Worm (Caenorhabditis elegans): ENCODE data around the gene ccch-1.

Gene ccch-1

ce11 chrV:11554260-11554659 is 26.6 kb downstream of the ccch-1 start, which contains the start of gene duo-1:
duo-1 (plus strand) TSS chrV:11554630.
- TF ChIP-seq crh-2 (tag; optimal IDR thresholded peaks at IDR 0.05) = no peak
- no peak for TF ChIP-seq mbf-1 (tag; optimal IDR thresholded peaks at IDR 0.05)
- TF ChIP-seq fos-1 (tag; optimal IDR thresholded peaks at IDR 0.05) = no peak
- no peak for TF ChIP-seq elt-1 (tag; optimal IDR thresholded peaks at IDR 0.05)
- no peak for TF ChIP-seq nhr-12 (tag; optimal IDR thresholded peaks at IDR 0.05)
- TF ChIP-seq ZK546.5 (tag; optimal IDR thresholded peaks at IDR 0.05) = no peak
- no peak for TF ChIP-seq snpc-4 (tag; optimal IDR thresholded peaks at IDR 0.05)
- TF ChIP-seq nhr-23 (tag; optimal IDR thresholded peaks at IDR 0.05) = no peak
- TF ChIP-seq sem-4 (tag; optimal IDR thresholded peaks at IDR 0.05) = no peak
- no peak for TF ChIP-seq ceh-16 (tag; optimal IDR thresholded peaks at IDR 0.05)
- no peak for TF ChIP-seq C34F6.9 (tag; optimal IDR thresholded peaks at IDR 0.05)
- no peak for TF ChIP-seq sma-9 (GFP tag; optimal IDR thresholded peaks at IDR 0.05)
- no peak for TF ChIP-seq sma-9 (tag; optimal IDR thresholded peaks at IDR 0.05)
- TF ChIP-seq mab-5 (tag; optimal IDR thresholded peaks at IDR 0.05) = no peak
- no peak for TF ChIP-seq zag-1 (tag; optimal IDR thresholded peaks at IDR 0.05)
- no peak for TF ChIP-seq nhr-11 (tag; optimal IDR thresholded peaks at IDR 0.05)
- no peak for TF ChIP-seq ztf-4 (tag; optimal IDR thresholded peaks at IDR 0.05)
- TF ChIP-seq ceh-82 (tag; optimal IDR thresholded peaks at IDR 0.05) = no peak
- no peak for TF ChIP-seq blmp-1 (tag; optimal IDR thresholded peaks at IDR 0.05; ENCODE audit: insufficient read depth)
- no peak for TF ChIP-seq lin-11 (tag; optimal IDR thresholded peaks at IDR 0.05)
- no peak for TF ChIP-seq F13H6.1 (tag; optimal IDR thresholded peaks at IDR 0.05)

DNA sequence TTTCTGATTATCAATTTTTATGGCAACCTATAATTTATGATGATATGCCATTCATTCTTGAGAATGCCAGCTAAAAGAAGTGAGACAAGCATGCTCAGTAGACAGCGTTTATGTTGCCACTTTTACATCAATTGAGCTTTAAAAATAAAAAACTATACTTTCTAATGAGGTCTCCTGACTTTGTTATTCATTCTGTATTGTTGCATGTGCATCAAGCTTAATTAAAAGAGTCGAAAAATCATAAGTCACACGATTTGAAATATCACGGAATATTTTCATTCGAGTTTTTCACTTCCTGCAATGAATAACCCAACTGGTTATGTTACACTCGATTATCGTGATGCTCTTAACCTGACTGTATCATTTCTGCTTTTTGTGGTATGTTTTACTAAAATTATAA is 35.0 kb downstream of the ccch-1 start, which contains the start of gene srx-86:
Gene srx-86 (plus strand): TSS at position 301 of the 400 bp plus-strand sequence.
- TF ChIP-seq aly-2 (tag; optimal IDR thresholded peaks at IDR 0.05) (no peak), lin-39 (tag; optimal IDR thresholded peaks at IDR 0.05) (no peak), nhr-10 (tag; optimal IDR thresholded peaks at IDR 0.05) (no peak), ztf-11 (tag; optimal IDR thresholded peaks at IDR 0.05) (no peak), egl-27 (tag; optimal IDR thresholded peaks at IDR 0.05) (no peak), ztf-1 (GFP tag; conservative IDR thresholded peaks at IDR 0.05) (no peak), nhr-23 (tag; optimal IDR thresholded peaks at IDR 0.05) (no peak), lsy-2 (tag; optimal IDR thresholded peaks at IDR 0.05) (no peak)

ce11 chrV:11564573-11564972 is 36.9 kb downstream of the ccch-1 start, which contains the start of gene srx-87:
srx-87 (plus strand) TSS chrV:11564873.
- TF ChIP-seq mdl-1 (tag; optimal IDR thresholded peaks at IDR 0.05) = no peak
- TF ChIP-seq C34F6.9 (tag; optimal IDR thresholded peaks at IDR 0.05) = no peak
- no peak for TF ChIP-seq lin-13 (GFP tag; optimal IDR thresholded peaks at IDR 0.05)
- TF ChIP-seq ztf-11 (tag; optimal IDR thresholded peaks at IDR 0.05) = no peak
- TF ChIP-seq R02D3.7 (tag; optimal IDR thresholded peaks at IDR 0.05) = no peak
- no peak for TF ChIP-seq nhr-77 (tag; optimal IDR thresholded peaks at IDR 0.05)
- no peak for TF ChIP-seq lin-39 (tag; optimal IDR thresholded peaks at IDR 0.05)
- TF ChIP-seq nhr-11 (tag; optimal IDR thresholded peaks at IDR 0.05) = no peak
- TF ChIP-seq crh-2 (tag; optimal IDR thresholded peaks at IDR 0.05) = no peak
- TF ChIP-seq nhr-6 (tag; optimal IDR thresholded peaks at IDR 0.05) = no peak
- TF ChIP-seq lsy-2 (tag; optimal IDR thresholded peaks at IDR 0.05) = no peak
- no peak for TF ChIP-seq fos-1 (tag; optimal IDR thresholded peaks at IDR 0.05)
- no peak for TF ChIP-seq nhr-129 (tag; optimal IDR thresholded peaks at IDR 0.05)
- TF ChIP-seq unc-62 (GFP tag; optimal IDR thresholded peaks at IDR 0.05) = no peak
- no peak for TF ChIP-seq ztf-4 (tag; optimal IDR thresholded peaks at IDR 0.05)

- TF ChIP-seq snpc-4 (tag; optimal IDR thresholded peaks at IDR 0.05) (no peak), ZK546.5 (tag; optimal IDR thresholded peaks at IDR 0.05) (no peak), nhr-129 (tag; optimal IDR thresholded peaks at IDR 0.05) (peak; percentile 41), sma-3 (GFP tag; optimal IDR thresholded peaks at IDR 0.05) (no peak), nhr-21 (tag; optimal IDR thresholded peaks at IDR 0.05) (peak; percentile 4), mbf-1 (tag; optimal IDR thresholded peaks at IDR 0.05) (no peak), nhr-12 (tag; optimal IDR thresholded peaks at IDR 0.05) (no peak), nhr-10 (tag; optimal IDR thresholded peaks at IDR 0.05) (no peak), lin-11 (tag; optimal IDR thresholded peaks at IDR 0.05) (no peak), sma-9 (GFP tag; optimal IDR thresholded peaks at IDR 0.05) (peak; percentile 42), sma-9 (tag; optimal IDR thresholded peaks at IDR 0.05) (no peak), fos-1 (tag; optimal IDR thresholded peaks at IDR 0.05) (peak; percentile 6), peb-1 (tag; optimal IDR thresholded peaks at IDR 0.05) (no peak), zag-1 (tag; optimal IDR thresholded peaks at IDR 0.05) (no peak), egl-27 (tag; optimal IDR thresholded peaks at IDR 0.05) (no peak), ztf-4 (tag; optimal IDR thresholded peaks at IDR 0.05) (peak; percentile 1), unc-55 (GFP tag; optimal IDR thresholded peaks at IDR 0.05) (no peak)
These were observed 42.6 kb downstream of the ccch-1 start, which contains the start of the genes nhr-101 and pms-2 for ce11 chrV:11570169-11570651. nhr-101 (plus strand) TSS chrV:11570476. pms-2 (minus strand) TSS chrV:11570601.

Data from whole organism, L2 larva.